Worm (Caenorhabditis elegans): ENCODE results near the gene Y59C2A.1.

Y59C2A.1 gene

ce11 chrII:2176688-2177087 lies 31.2 kb upstream of the Y59C2A.1 start, which contains the start of gene gba-1 (continued):
- no peak for TF ChIP-seq zip-11 (GFP tag; IDR thresholded peaks at IDR 0.05)
- no peak for TF ChIP-seq tra-1 (GFP tag; IDR thresholded peaks at IDR 0.05)
- TF ChIP-seq dpl-1 (GFP tag; optimal IDR thresholded peaks at IDR 0.05) = no peak
- TF ChIP-seq nhr-77 (tag; optimal IDR thresholded peaks at IDR 0.05) = peak; percentile 71
- no peak for TF ChIP-seq ceh-82 (tag; optimal IDR thresholded peaks at IDR 0.05)
- TF ChIP-seq ceh-62 (tag; optimal IDR thresholded peaks at IDR 0.05) = no peak
- no peak for TF ChIP-seq unc-130 (GFP tag; optimal IDR thresholded peaks at IDR 0.05)
- TF ChIP-seq ces-1 (GFP tag; optimal IDR thresholded peaks at IDR 0.05) = no peak
- TF ChIP-seq pha-4 (GFP tag; IDR thresholded peaks at IDR 0.05) = no peak
- TF ChIP-seq pha-4 (tag; optimal IDR thresholded peaks at IDR 0.05) = no peak
- TF ChIP-seq zip-2 (tag; optimal IDR thresholded peaks at IDR 0.05) = no peak
- TF ChIP-seq mep-1 (tag; optimal IDR thresholded peaks at IDR 0.05) = no peak
- TF ChIP-seq gei-8 (GFP tag; optimal IDR thresholded peaks at IDR 0.05) = no peak
- TF ChIP-seq madf-9 (GFP tag; conservative IDR thresholded peaks at IDR 0.05) = no peak
- peak; percentile 26 for TF ChIP-seq hlh-30 (tag; optimal IDR thresholded peaks at IDR 0.05; ENCODE audit: insufficient read depth)
- TF ChIP-seq T20F7.1 (GFP tag; optimal IDR thresholded peaks at IDR 0.05) = no peak
- TF ChIP-seq lsy-2 (tag; optimal IDR thresholded peaks at IDR 0.05) = no peak
- no peak for TF ChIP-seq Y5F2A.4 (GFP tag; optimal IDR thresholded peaks at IDR 0.05)
- no peak for TF ChIP-seq tag-97 (GFP tag; IDR thresholded peaks at IDR 0.05)
- TF ChIP-seq ceh-28 (tag; optimal IDR thresholded peaks at IDR 0.05) = no peak
- TF ChIP-seq pqm-1 (tag; optimal IDR thresholded peaks at IDR 0.05) = peak; percentile 27
- no peak for TF ChIP-seq ZK337.2 (GFP tag; IDR thresholded peaks at IDR 0.05)
- TF ChIP-seq zfp-2 (tag; optimal IDR thresholded peaks at IDR 0.05) = no peak

- no peak for TF ChIP-seq ama-1 (optimal IDR thresholded peaks at IDR 0.05)
- TF ChIP-seq spr-3 (GFP tag; optimal IDR thresholded peaks at IDR 0.05) = no peak
- no peak for TF ChIP-seq lin-13 (GFP tag; optimal IDR thresholded peaks at IDR 0.05)
- TF ChIP-seq D1046.2 (GFP tag; IDR thresholded peaks at IDR 0.05) = no peak
- TF ChIP-seq F26F4.8 (GFP tag; conservative IDR thresholded peaks at IDR 0.05) = no peak
- TF ChIP-seq aha-1 (tag) = peak; percentile 92
- no peak for TF ChIP-seq F49E8.2 (tag; optimal IDR thresholded peaks at IDR 0.05; ENCODE audit: borderline replicate concordance)
- TF ChIP-seq nhr-42 (GFP tag; IDR thresholded peaks at IDR 0.05) = no peak
Measured at ce11 chrII:2177735-2178134, 30.2 kb upstream of the Y59C2A.1 start.

ce11 chrII:2186329-2186728 lies 21.6 kb upstream of the Y59C2A.1 start, which contains the start of gene gba-2:
TSS of gene gba-2 (minus strand) at chrII:2186434.
- TF ChIP-seq pha-4 (GFP tag; IDR thresholded peaks at IDR 0.05) (no peak), pha-4 (tag; optimal IDR thresholded peaks at IDR 0.05) (no peak), dmd-6 (GFP tag; IDR thresholded peaks at IDR 0.05) (peak; percentile 63; the same call in 1 of the 2 replicates), pqm-1 (tag; optimal IDR thresholded peaks at IDR 0.05) (peak; percentile 69), hlh-11 (tag; optimal IDR thresholded peaks at IDR 0.05) (peak; percentile 30), nhr-77 (tag; optimal IDR thresholded peaks at IDR 0.05) (peak; percentile 17), php-3 (GFP tag; IDR thresholded peaks at IDR 0.05) (no peak), unc-39 (tag; optimal IDR thresholded peaks at IDR 0.05) (no peak), nhr-28 (tag; optimal IDR thresholded peaks at IDR 0.05) (peak; percentile 98), hlh-30 (tag; optimal IDR thresholded peaks at IDR 0.05; ENCODE audit: insufficient read depth) (peak; percentile 15), mdt-29 (GFP tag; IDR thresholded peaks at IDR 0.05) (no peak), daf-19 (GFP tag; conservative IDR thresholded peaks at IDR 0.05) (no peak), ceh-44 (GFP tag; IDR thresholded peaks at IDR 0.05) (no peak), dmd-8 (GFP tag; IDR thresholded peaks at IDR 0.05) (no peak)
